Worm (Caenorhabditis elegans): ENCODE measurements around the gene R02D5.8.

The R02D5.8 gene

DNA sequence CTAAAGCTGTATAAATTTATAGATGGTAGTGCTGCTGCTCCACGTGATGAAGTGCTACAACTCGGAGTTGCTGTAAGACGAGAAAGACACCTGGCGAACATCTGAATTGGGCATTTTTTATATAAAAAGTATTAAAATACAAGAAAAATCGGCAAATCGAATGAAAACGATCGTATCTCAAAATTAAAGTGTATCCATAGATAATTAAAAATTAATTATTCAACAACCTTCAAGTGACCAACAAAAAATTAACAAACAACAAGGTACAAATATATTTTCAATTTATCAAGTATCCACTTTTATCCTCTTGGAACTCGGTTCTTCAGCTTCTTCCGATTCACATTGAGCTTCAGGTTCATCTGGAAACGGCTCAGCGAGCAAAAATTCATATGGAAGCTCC lies at the start of gene R02D5.8:
Gene R02D5.8, minus strand, starts transcription at position 101 of the 400 bp plus-strand sequence.
- no peak for TF ChIP-seq alr-1 (tag; optimal IDR thresholded peaks at IDR 0.05)

DNA sequence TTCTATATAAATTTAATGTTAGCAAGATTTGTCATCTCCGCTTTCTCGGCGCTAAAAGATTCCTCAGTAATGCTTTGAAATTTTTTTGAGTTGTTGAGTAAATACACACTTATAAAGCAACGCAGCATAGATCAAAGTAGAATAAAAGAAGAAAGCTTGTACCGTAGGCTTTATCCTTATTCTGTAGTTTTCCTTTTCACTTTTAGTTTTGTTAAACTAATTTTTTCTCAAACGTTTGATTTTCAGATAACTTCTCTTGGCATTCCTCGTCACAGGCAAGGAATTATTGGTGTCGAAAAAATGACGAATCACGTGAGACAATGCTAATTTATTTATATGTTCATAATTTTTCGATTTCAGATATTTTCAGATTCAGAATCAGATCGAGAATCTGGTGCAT lies 43.4 kb upstream of the R02D5.8 start, which contains the start of gene C53A5.11:
Gene C53A5.11, plus strand, starts transcription at position 301 of the 400 bp plus-strand sequence.
- TF ChIP-seq nhr-237 (tag; optimal IDR thresholded peaks at IDR 0.05) = no peak

DNA sequence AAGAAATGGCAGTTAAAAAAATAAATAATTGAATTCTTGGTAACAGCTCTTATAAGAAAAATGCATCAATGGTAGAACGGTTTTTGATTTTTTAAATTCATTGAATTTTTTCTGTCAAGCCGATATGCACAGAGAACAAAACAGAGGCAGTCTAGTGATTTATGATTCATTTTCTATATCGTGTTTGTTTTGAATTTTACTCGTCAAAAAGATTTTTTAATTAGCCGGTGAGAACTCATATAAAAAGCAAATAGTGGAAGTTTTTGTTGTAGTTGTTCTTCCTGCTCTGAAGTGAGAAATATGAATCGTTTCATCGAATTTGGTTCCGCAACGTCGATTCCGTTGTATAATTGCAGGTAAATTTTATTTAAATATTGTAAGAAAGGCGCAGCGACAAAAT lies 40.1 kb upstream of the R02D5.8 start, which contains the start of gene srt-32:
Gene srt-32, plus strand, starts transcription at position 301 of the 400 bp plus-strand sequence.
- no peak for TF ChIP-seq lsy-2 (tag; optimal IDR thresholded peaks at IDR 0.05)

ce11 chrV:14558757-14559156 lies 39.6 kb upstream of the R02D5.8 start, which contains the start of gene C53A5.9:
Gene C53A5.9 (minus strand): TSS chrV:14558857.
- TF ChIP-seq nhr-12 (tag; optimal IDR thresholded peaks at IDR 0.05) = no peak
- TF ChIP-seq gmeb-1 (tag; optimal IDR thresholded peaks at IDR 0.05) = no peak
- TF ChIP-seq elt-3 (tag; optimal IDR thresholded peaks at IDR 0.05) = no peak
- TF ChIP-seq ztf-1 (GFP tag; conservative IDR thresholded peaks at IDR 0.05) = no peak
- no peak for TF ChIP-seq nhr-77 (tag; optimal IDR thresholded peaks at IDR 0.05)
- no peak for TF ChIP-seq nhr-23 (tag; optimal IDR thresholded peaks at IDR 0.05)

- no peak for TF ChIP-seq nhr-21 (tag; optimal IDR thresholded peaks at IDR 0.05)
- no peak for TF ChIP-seq ZK546.5 (tag; optimal IDR thresholded peaks at IDR 0.05)
- no peak for TF ChIP-seq ama-1 (optimal IDR thresholded peaks at IDR 0.05)
- TF ChIP-seq elt-1 (tag; optimal IDR thresholded peaks at IDR 0.05) = no peak
- TF ChIP-seq zag-1 (tag; optimal IDR thresholded peaks at IDR 0.05) = no peak
- TF ChIP-seq nhr-77 (tag; optimal IDR thresholded peaks at IDR 0.05) = no peak
- no peak for TF ChIP-seq nhr-11 (tag; optimal IDR thresholded peaks at IDR 0.05)
- no peak for TF ChIP-seq Y55F3AM.14 (GFP tag; optimal IDR thresholded peaks at IDR 0.05)
- no peak for TF ChIP-seq nhr-10 (tag; optimal IDR thresholded peaks at IDR 0.05)
- no peak for TF ChIP-seq sma-3 (GFP tag; optimal IDR thresholded peaks at IDR 0.05)
- TF ChIP-seq lin-39 (tag; optimal IDR thresholded peaks at IDR 0.05) = no peak
- TF ChIP-seq nhr-129 (tag; optimal IDR thresholded peaks at IDR 0.05) = no peak
- TF ChIP-seq nhr-12 (tag; optimal IDR thresholded peaks at IDR 0.05) = no peak
- TF ChIP-seq blmp-1 (tag; optimal IDR thresholded peaks at IDR 0.05; ENCODE audit: insufficient read depth) = no peak
Measured at ce11 chrV:14556187-14556586, 37.0 kb upstream of the R02D5.8 start, which contains the start of gene srg-47. Gene srg-47 (minus strand): TSS chrV:14556287.

ce11 chrV:14548510-14548909 lies 29.3 kb upstream of the R02D5.8 start:
- TF ChIP-seq C34F6.9 (tag; optimal IDR thresholded peaks at IDR 0.05) (peak; percentile 34), R02D3.7 (tag; optimal IDR thresholded peaks at IDR 0.05) (no peak), nhr-77 (tag; optimal IDR thresholded peaks at IDR 0.05) (no peak), ztf-1 (GFP tag; conservative IDR thresholded peaks at IDR 0.05) (no peak), ztf-11 (tag; optimal IDR thresholded peaks at IDR 0.05) (no peak), fos-1 (tag; optimal IDR thresholded peaks at IDR 0.05) (peak; percentile 16)

- TF ChIP-seq C34F6.9 (tag; optimal IDR thresholded peaks at IDR 0.05) (no peak), nhr-129 (tag; optimal IDR thresholded peaks at IDR 0.05) (no peak), zag-1 (tag; optimal IDR thresholded peaks at IDR 0.05) (no peak), ceh-16 (tag; optimal IDR thresholded peaks at IDR 0.05) (no peak), peb-1 (tag; optimal IDR thresholded peaks at IDR 0.05) (no peak)
Measured at ce11 chrV:14546569-14546968, 27.4 kb upstream of the R02D5.8 start, which contains the start of gene C53A5.13. Gene C53A5.13 (plus strand): TSS chrV:14546869.

DNA sequence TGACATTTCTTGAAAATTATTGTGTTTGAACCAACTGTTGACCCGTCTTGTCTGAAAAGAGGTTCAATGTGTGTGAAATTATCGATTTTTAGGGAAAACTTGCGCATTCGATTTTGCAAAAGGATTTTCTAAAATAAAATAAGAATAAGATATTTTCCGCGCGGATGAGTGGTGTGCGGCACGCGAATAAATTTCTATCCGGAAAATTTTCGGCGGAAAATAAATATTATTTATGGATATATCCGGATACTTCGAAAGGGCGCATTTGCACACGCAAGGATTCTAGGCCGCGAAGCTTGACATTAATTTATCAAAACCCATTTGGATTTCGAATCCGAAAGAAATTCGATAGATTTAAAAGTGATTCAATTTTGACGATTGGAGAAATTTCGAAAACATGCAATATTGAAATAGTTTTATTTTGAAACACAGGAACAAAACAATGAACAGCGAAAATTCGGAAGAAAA lies 26.7 kb upstream of the R02D5.8 start, which contains the start of gene rike-1:
Gene rike-1, minus strand, starts transcription at position 51 of the 468 bp plus-strand sequence.
- peak in 1 of 2 experiments; percentile 50 for TF ChIP-seq lsy-2 (tag; optimal IDR thresholded peaks at IDR 0.05)
- TF ChIP-seq ztf-4 (tag; optimal IDR thresholded peaks at IDR 0.05) = no peak
- TF ChIP-seq blmp-1 (tag; optimal IDR thresholded peaks at IDR 0.05; ENCODE audit: insufficient read depth) = no peak
- no peak for TF ChIP-seq ceh-82 (tag; optimal IDR thresholded peaks at IDR 0.05)
- no peak for TF ChIP-seq elt-3 (tag; optimal IDR thresholded peaks at IDR 0.05)
- TF ChIP-seq peb-1 (tag; optimal IDR thresholded peaks at IDR 0.05) = no peak
- no peak for TF ChIP-seq zag-1 (tag; optimal IDR thresholded peaks at IDR 0.05)
- TF ChIP-seq nhr-11 (tag; optimal IDR thresholded peaks at IDR 0.05) = no peak
- TF ChIP-seq sma-3 (GFP tag; optimal IDR thresholded peaks at IDR 0.05) = no peak
- peak; percentile 2 for TF ChIP-seq nhr-25 (tag; optimal IDR thresholded peaks at IDR 0.05)
- TF ChIP-seq C34F6.9 (tag; optimal IDR thresholded peaks at IDR 0.05) = peak; percentile 66
- no peak for TF ChIP-seq nhr-6 (tag; optimal IDR thresholded peaks at IDR 0.05)
